Fruit fly (Drosophila melanogaster): ENCODE results near the gene CG43679.

DNA sequence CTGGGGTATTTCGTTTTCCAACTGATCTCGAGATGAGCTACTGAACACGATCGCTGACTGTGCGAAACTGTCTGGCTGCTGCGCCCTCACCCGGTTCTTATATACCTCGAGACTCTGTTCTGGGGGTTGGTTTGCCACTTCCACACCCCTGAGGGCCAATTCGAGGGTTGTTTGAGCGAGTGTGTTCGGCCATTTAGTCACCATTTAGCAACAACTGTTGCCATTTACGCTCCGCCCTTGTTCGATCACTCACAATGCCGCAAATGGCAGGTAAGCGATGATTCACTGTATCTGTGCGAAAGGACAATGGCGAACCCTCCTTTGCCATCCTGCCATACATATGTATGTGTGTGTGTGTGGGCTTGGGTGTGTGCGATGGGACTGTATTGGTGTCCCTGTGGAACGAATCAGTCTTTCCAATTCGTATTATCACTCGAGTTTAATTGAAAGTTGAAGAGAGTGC, 7.3 kb downstream of the CG43679 start, which contains the start of gene ind:
- no peak for TF ChIP-seq pan (optimal IDR thresholded peaks at IDR 0.05)
- TF ChIP-seq EcR (GFP tag; optimal IDR thresholded peaks at IDR 0.05): no peak
- no peak for TF ChIP-seq CG8478 (optimal IDR thresholded peaks at IDR 0.05)
- no peak for TF ChIP-seq psq (optimal IDR thresholded peaks at IDR 0.05)
- TF ChIP-seq usp (GFP tag; optimal IDR thresholded peaks at IDR 0.05): no peak
